Fruit fly (Drosophila melanogaster) whole organism, prepupa: ENCODE measurements around the gene sqh.

Experiments used
- CG10631 ChIP-seq: fragments of 200-800 bp; sonication (Bioruptor generic); optimal IDR thresholded peaks from 2 replicates; lab custom pipeline; 2016; ENCODE audit warnings: missing biosample characterization, missing genetic modification characterization
- CG11294 ChIP-seq: fragments of 200-800 bp; sonication (Bioruptor generic); IDR thresholded peaks from 2 replicates; pipeline ENCODE4 v1.3.6; 2022; ENCODE audit warnings: missing biosample characterization, missing genetic modification characterization
- CG31627 ChIP-seq: fragments of 200-800 bp; sonication (Bioruptor generic); optimal IDR thresholded peaks from 3 replicates; lab custom pipeline; 2016; ENCODE audit warnings: missing biosample characterization, missing genetic modification characterization
- CG6854 ChIP-seq: fragments of 200-800 bp; sonication (Bioruptor generic); optimal IDR thresholded peaks from 2 replicates; lab custom pipeline; 2017; ENCODE audit warnings: missing biosample characterization, mild to moderate bottlenecking, missing genetic modification characterization
- CG8119 ChIP-seq: fragments of 200-800 bp; sonication (Bioruptor generic); IDR thresholded peaks from 3 replicates; pipeline ENCODE4 v1.3.6; 2022; ENCODE audit warnings: missing biosample characterization, missing genetic modification characterization
- CG9139 ChIP-seq: fragments of 200-800 bp; sonication (Bioruptor generic); optimal IDR thresholded peaks from 3 replicates; lab custom pipeline; 2017; ENCODE audit warnings: missing biosample characterization, mild to moderate bottlenecking, missing genetic modification characterization
- Eip93F ChIP-seq: fragments of 200-800 bp; sonication (Bioruptor generic); optimal IDR thresholded peaks from 2 replicates; lab custom pipeline; 2016; ENCODE audit warnings: missing biosample characterization, mild to moderate bottlenecking, missing genetic modification characterization
- Ets96B ChIP-seq: fragments of 200-800 bp; optimal IDR thresholded peaks from 2 replicates; lab custom pipeline; 2019; ENCODE audit warnings: missing biosample characterization, mild to moderate bottlenecking, missing genetic modification characterization, moderate library complexity
- Gug ChIP-seq: fragments of 200-800 bp; sonication (Bioruptor generic); IDR thresholded peaks from 2 replicates; pipeline ENCODE4 v1.3.6; 2022; ENCODE audit warnings: missing biosample characterization, missing genetic modification characterization
- Hr4 ChIP-seq: fragments of 200-800 bp; sonication (Bioruptor generic); optimal IDR thresholded peaks from 3 replicates; lab custom pipeline; 2016; ENCODE audit warnings: missing biosample characterization, missing genetic modification characterization
- fkh ChIP-seq: fragments of 200-800 bp; sonication (Bioruptor generic); optimal IDR thresholded peaks from 3 replicates; lab custom pipeline; 2017; ENCODE audit warnings: missing biosample characterization, mild to moderate bottlenecking, missing genetic modification characterization, moderate library complexity

dm6 chrX:6260900-6261299, 36.0 kb upstream of the sqh start, which contains the start of gene Josd:
- TF ChIP-seq CG6854 (no peak), Gug (GFP tag; lab: Robert Waterston, UW) (no peak), CG31627 (GFP tag; lab: Kevin White, UChicago) (no peak), CG11294 (GFP tag; lab: Robert Waterston, UW) (no peak), CG8119 (GFP tag; lab: Robert Waterston, UW) (no peak), Hr4 (no peak), fkh (GFP tag; lab: Kevin White, UChicago) (peak; percentile 37), CG10631 (GFP tag; lab: Kevin White, UChicago) (no peak), Eip93F (GFP tag; lab: Kevin White, UChicago) (no peak), Ets96B (tag; lab: Kevin White, UChicago) (no peak), CG9139 (GFP tag; lab: Kevin White, UChicago) (no peak)
